Fruit fly (Drosophila melanogaster): ENCODE measurements around the gene CG34238.
A peak's percentile ranks its signal among the peaks of the same experiment; 100 is the strongest.

The CG34238 gene

dm6 chr3L:10657311-10657710 is 31.0 kb downstream of the CG34238 start:
- no peak for TF ChIP-seq Hnf4 (GFP tag; optimal IDR thresholded peaks at IDR 0.05)
- no peak for TF ChIP-seq Jra (GFP tag; optimal IDR thresholded peaks at IDR 0.05)
- no peak for TF ChIP-seq foxo (GFP tag; optimal IDR thresholded peaks at IDR 0.05)
- TF ChIP-seq dmrt93B (GFP tag; optimal IDR thresholded peaks at IDR 0.05): no peak
- TF ChIP-seq Dif (GFP tag; optimal IDR thresholded peaks at IDR 0.05; ENCODE audit: partially characterized antibody): no peak
- no peak for TF ChIP-seq CG32264 (GFP tag; optimal IDR thresholded peaks at IDR 0.05)
- no peak for TF ChIP-seq br (GFP tag; optimal IDR thresholded peaks at IDR 0.05)
- no peak for TF ChIP-seq h (GFP tag; optimal IDR thresholded peaks at IDR 0.05)
- no peak for TF ChIP-seq tai (GFP tag; optimal IDR thresholded peaks at IDR 0.05)
- TF ChIP-seq Mio (GFP tag; optimal IDR thresholded peaks at IDR 0.05): no peak
- TF ChIP-seq psq (GFP tag; optimal IDR thresholded peaks at IDR 0.05): no peak
- TF ChIP-seq usp (GFP tag; optimal IDR thresholded peaks at IDR 0.05): no peak
- TF ChIP-seq N (GFP tag; optimal IDR thresholded peaks at IDR 0.05): no peak
- TF ChIP-seq pan (optimal IDR thresholded peaks at IDR 0.05): no peak
- no peak for TF ChIP-seq OdsH (GFP tag; optimal IDR thresholded peaks at IDR 0.05)
- no peak for TF ChIP-seq Dfd (GFP tag; optimal IDR thresholded peaks at IDR 0.05)
- no peak for TF ChIP-seq CrebA (GFP tag; optimal IDR thresholded peaks at IDR 0.05; ENCODE audit: borderline replicate concordance)
- TF ChIP-seq sage (GFP tag; optimal IDR thresholded peaks at IDR 0.05): no peak
- TF ChIP-seq GATAd (GFP tag; optimal IDR thresholded peaks at IDR 0.05): no peak

- no peak for TF ChIP-seq Hr78 (GFP tag; optimal IDR thresholded peaks at IDR 0.05)
- TF ChIP-seq Rel (GFP tag; optimal IDR thresholded peaks at IDR 0.05): no peak
- TF ChIP-seq Rel (tag; optimal IDR thresholded peaks at IDR 0.05): peak; percentile 7
Measured at dm6 chr3L:10658362-10659127, 32.2 kb downstream of the CG34238 start.

- TF ChIP-seq brk (GFP tag; optimal IDR thresholded peaks at IDR 0.05): no peak
- no peak for TF ChIP-seq OdsH (GFP tag; optimal IDR thresholded peaks at IDR 0.05)
- no peak for TF ChIP-seq Rel (GFP tag; optimal IDR thresholded peaks at IDR 0.05)
- TF ChIP-seq Rel (tag; optimal IDR thresholded peaks at IDR 0.05): no peak
- TF ChIP-seq Hr83 (GFP tag; optimal IDR thresholded peaks at IDR 0.05; ENCODE audit: poor library complexity, severe bottlenecking): no peak
- no peak for TF ChIP-seq pan (optimal IDR thresholded peaks at IDR 0.05)
- TF ChIP-seq lola (GFP tag; optimal IDR thresholded peaks at IDR 0.05): no peak
- no peak for TF ChIP-seq dmrt93B (GFP tag; optimal IDR thresholded peaks at IDR 0.05)
- TF ChIP-seq Hr78 (GFP tag; optimal IDR thresholded peaks at IDR 0.05): no peak
- TF ChIP-seq CG9705 (GFP tag; optimal IDR thresholded peaks at IDR 0.05): no peak
- TF ChIP-seq Dif (GFP tag; optimal IDR thresholded peaks at IDR 0.05; ENCODE audit: partially characterized antibody): no peak
- TF ChIP-seq psq (GFP tag; optimal IDR thresholded peaks at IDR 0.05): no peak
Measured at dm6 chr3L:10659524-10659923, 33.2 kb downstream of the CG34238 start.

dm6 chr3L:10659993-10660743 is 33.9 kb downstream of the CG34238 start:
- peak; percentile 0 for TF ChIP-seq HLH106 (tag; optimal IDR thresholded peaks at IDR 0.05)
- TF ChIP-seq foxo (GFP tag; optimal IDR thresholded peaks at IDR 0.05): peak in 1 of 2 experiments; percentile 3
- TF ChIP-seq rgr (GFP tag; optimal IDR thresholded peaks at IDR 0.05): no peak
- TF ChIP-seq jim (GFP tag; optimal IDR thresholded peaks at IDR 0.05): no peak
- TF ChIP-seq psq (GFP tag; optimal IDR thresholded peaks at IDR 0.05): peak; percentile 33
- TF ChIP-seq Hnf4 (GFP tag; optimal IDR thresholded peaks at IDR 0.05): no peak

- TF ChIP-seq Hr83 (GFP tag; optimal IDR thresholded peaks at IDR 0.05; ENCODE audit: poor library complexity, severe bottlenecking) (peak; percentile 33), CrebA (GFP tag; optimal IDR thresholded peaks at IDR 0.05; ENCODE audit: borderline replicate concordance) (no peak), Hnf4 (GFP tag; optimal IDR thresholded peaks at IDR 0.05) (peak; percentile 35), HLH106 (tag; optimal IDR thresholded peaks at IDR 0.05) (peak; percentile 64), dmrt93B (GFP tag; optimal IDR thresholded peaks at IDR 0.05) (no peak), rgr (GFP tag; optimal IDR thresholded peaks at IDR 0.05) (peak; percentile 30), lola (GFP tag; optimal IDR thresholded peaks at IDR 0.05) (no peak), sv (GFP tag; optimal IDR thresholded peaks at IDR 0.05) (no peak), Jra (GFP tag; optimal IDR thresholded peaks at IDR 0.05) (no peak), tai (GFP tag; optimal IDR thresholded peaks at IDR 0.05) (peak; percentile 54), foxo (GFP tag; optimal IDR thresholded peaks at IDR 0.05) (peak in 1 of 2 experiments; percentile 24), fru (GFP tag; optimal IDR thresholded peaks at IDR 0.05) (peak; percentile 9), dl (GFP tag; optimal IDR thresholded peaks at IDR 0.05; ENCODE audit: insufficient read depth in 1 of 2, partially characterized antibody in 2 of 2) (no peak), GATAd (GFP tag; optimal IDR thresholded peaks at IDR 0.05) (no peak), Myc (optimal IDR thresholded peaks at IDR 0.05) (peak; percentile 5), CG9705 (GFP tag; optimal IDR thresholded peaks at IDR 0.05) (no peak), brk (GFP tag; optimal IDR thresholded peaks at IDR 0.05) (peak; percentile 32), Abd-B (GFP tag; optimal IDR thresholded peaks at IDR 0.05) (no peak), h (GFP tag; optimal IDR thresholded peaks at IDR 0.05) (peak; percentile 40), ey (GFP tag; optimal IDR thresholded peaks at IDR 0.05) (no peak), psq (GFP tag; optimal IDR thresholded peaks at IDR 0.05) (no peak), Rel (GFP tag; optimal IDR thresholded peaks at IDR 0.05) (no peak), Rel (tag; optimal IDR thresholded peaks at IDR 0.05) (peak; percentile 47), Dfd (GFP tag; optimal IDR thresholded peaks at IDR 0.05) (no peak), Mio (GFP tag; optimal IDR thresholded peaks at IDR 0.05) (peak; percentile 19)
Measured at dm6 chr3L:10660744-10661589, 34.7 kb downstream of the CG34238 start, which contains the start of the genes CG32066 and CG8003. TSS of gene CG32066 (minus strand) at chr3L:10661013. TSS of gene CG8003 (plus strand) at chr3L:10661475.

Measured in whole organism, wandering third instar larva.